Worm (Caenorhabditis elegans): ENCODE measurements around the gene F17C11.11.

The F17C11.11 gene

DNA sequence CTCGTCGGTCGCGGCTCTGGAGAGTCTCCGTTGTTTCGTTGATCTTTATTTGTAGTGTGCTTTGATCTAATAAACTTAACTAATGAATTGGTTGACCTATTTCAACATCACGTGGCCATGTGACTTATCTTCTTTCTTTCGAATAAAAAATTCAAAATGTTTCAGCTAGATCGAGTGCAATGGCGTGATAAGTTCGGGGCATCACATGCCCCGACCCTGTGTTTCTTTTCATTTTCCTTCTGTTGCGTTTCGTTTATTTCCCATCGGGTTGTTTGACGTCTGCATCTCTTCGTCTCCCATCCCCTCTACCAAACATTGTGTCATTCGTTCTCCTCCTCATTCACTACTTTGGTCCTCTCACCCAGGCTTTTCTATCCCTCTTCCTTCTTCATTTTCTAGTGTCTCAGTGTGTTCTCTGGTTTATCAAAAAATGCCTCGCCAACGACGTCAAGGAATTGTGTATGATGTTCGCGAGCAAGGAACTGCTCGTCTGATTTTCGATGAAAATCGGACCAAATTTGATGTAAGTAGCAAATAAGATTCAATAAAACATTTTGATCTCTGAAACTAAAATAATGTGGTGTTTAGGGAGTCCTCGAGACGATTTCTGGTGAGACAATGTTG is 13.2 kb upstream of the F17C11.11 start, which contains the start of gene F17C11.4 (continued):
- peak; percentile 81 for TF ChIP-seq lin-39 (tag; optimal IDR thresholded peaks at IDR 0.05)
- TF ChIP-seq nhr-47 (tag; optimal IDR thresholded peaks at IDR 0.05), result peak; percentile 83
- TF ChIP-seq xbp-1 (tag; optimal IDR thresholded peaks at IDR 0.05), result peak; percentile 74
- TF ChIP-seq egl-13 (tag; optimal IDR thresholded peaks at IDR 0.05), result peak; percentile 61
- peak; percentile 27 to 66 (median 35) for TF ChIP-seq ceh-82 (tag; optimal IDR thresholded peaks at IDR 0.05)
- TF ChIP-seq lin-14 (GFP tag; optimal IDR thresholded peaks at IDR 0.05), result peak; percentile 96
- TF ChIP-seq tbx-2 (tag; optimal IDR thresholded peaks at IDR 0.05), result peak; percentile 88
- no peak for TF ChIP-seq pqm-1 (tag; optimal IDR thresholded peaks at IDR 0.05)
- TF ChIP-seq nhr-76 (tag; optimal IDR thresholded peaks at IDR 0.05), result no peak
- TF ChIP-seq fkh-8 (tag; optimal IDR thresholded peaks at IDR 0.05), result peak; percentile 71
- peak; percentile 52 for TF ChIP-seq ama-1 (optimal IDR thresholded peaks at IDR 0.05)
- peak; percentile 59 for TF ChIP-seq ceh-8 (GFP tag; optimal IDR thresholded peaks at IDR 0.05)
- TF ChIP-seq snpc-4 (tag; optimal IDR thresholded peaks at IDR 0.05), result peak; percentile 71
- no peak for TF ChIP-seq lin-15B (tag; optimal IDR thresholded peaks at IDR 0.05)
- no peak for TF ChIP-seq nhr-237 (tag; optimal IDR thresholded peaks at IDR 0.05)
- no peak for TF ChIP-seq ces-1 (GFP tag; optimal IDR thresholded peaks at IDR 0.05)
- TF ChIP-seq sox-4 (tag; optimal IDR thresholded peaks at IDR 0.05), result no peak
- TF ChIP-seq lir-3 (tag; optimal IDR thresholded peaks at IDR 0.05; ENCODE audit: poor library complexity), result peak; percentile 78
- peak; percentile 75 for TF ChIP-seq mep-1 (tag; optimal IDR thresholded peaks at IDR 0.05)
- peak; percentile 66 for TF ChIP-seq C16A3.4 (tag; optimal IDR thresholded peaks at IDR 0.05)
- peak; percentile 95 for TF ChIP-seq snu-23 (GFP tag; optimal IDR thresholded peaks at IDR 0.05)
- TF ChIP-seq efl-1 (optimal IDR thresholded peaks at IDR 0.05), result peak; percentile 43 to 51
- TF ChIP-seq efl-1 (GFP tag; optimal IDR thresholded peaks at IDR 0.05 in 1 of 2), result peak; percentile 43 to 94
- peak; percentile 75 for TF ChIP-seq elt-2 (tag; optimal IDR thresholded peaks at IDR 0.05)
- peak; percentile 80 to 81 for TF ChIP-seq lsy-2 (tag; optimal IDR thresholded peaks at IDR 0.05)
- no peak for TF ChIP-seq F16B12.6 (tag; optimal IDR thresholded peaks at IDR 0.05)
- TF ChIP-seq grh-1 (GFP tag; IDR thresholded peaks at IDR 0.05), result no peak
- no peak for TF ChIP-seq hlh-4 (tag; optimal IDR thresholded peaks at IDR 0.05)
- no peak for TF ChIP-seq fkh-4 (tag; optimal IDR thresholded peaks at IDR 0.05; ENCODE audit: borderline replicate concordance)
- TF ChIP-seq ceh-63 (GFP tag; optimal IDR thresholded peaks at IDR 0.05), result no peak
- peak; percentile 21 for TF ChIP-seq zip-4 (GFP tag; optimal IDR thresholded peaks at IDR 0.05)
- peak; percentile 56 for TF ChIP-seq unc-86 (tag; optimal IDR thresholded peaks at IDR 0.05)
- no peak for TF ChIP-seq sptf-1 (tag; optimal IDR thresholded peaks at IDR 0.05)
- TF ChIP-seq fkh-10 (GFP tag; optimal IDR thresholded peaks at IDR 0.05), result peak; percentile 35

DNA sequence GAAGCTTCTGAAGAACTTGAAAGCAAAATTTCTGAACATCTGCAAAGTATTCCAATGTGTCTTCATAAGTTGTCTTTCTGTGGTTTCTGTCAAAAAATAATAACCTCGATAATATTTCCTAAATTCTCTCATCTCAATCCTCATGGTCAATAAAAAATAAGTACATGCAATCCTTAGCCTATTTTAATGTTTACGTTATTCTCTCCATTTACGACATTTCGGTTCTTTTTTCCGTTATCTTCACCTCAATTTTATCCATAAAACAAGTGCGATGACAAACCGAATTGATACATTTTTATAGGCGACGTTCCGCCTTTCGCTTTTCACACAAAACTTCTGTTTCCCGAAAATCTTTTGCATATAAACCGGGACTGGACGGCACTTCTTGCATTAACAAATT is 10.9 kb upstream of the F17C11.11 start, which contains the start of gene col-153:
Gene col-153 (plus strand): TSS at position 301 of the 400 bp plus-strand sequence.
- peak; percentile 86 for TF ChIP-seq blmp-1 (tag; optimal IDR thresholded peaks at IDR 0.05)
- TF ChIP-seq mef-2 (tag; optimal IDR thresholded peaks at IDR 0.05), result no peak

DNA sequence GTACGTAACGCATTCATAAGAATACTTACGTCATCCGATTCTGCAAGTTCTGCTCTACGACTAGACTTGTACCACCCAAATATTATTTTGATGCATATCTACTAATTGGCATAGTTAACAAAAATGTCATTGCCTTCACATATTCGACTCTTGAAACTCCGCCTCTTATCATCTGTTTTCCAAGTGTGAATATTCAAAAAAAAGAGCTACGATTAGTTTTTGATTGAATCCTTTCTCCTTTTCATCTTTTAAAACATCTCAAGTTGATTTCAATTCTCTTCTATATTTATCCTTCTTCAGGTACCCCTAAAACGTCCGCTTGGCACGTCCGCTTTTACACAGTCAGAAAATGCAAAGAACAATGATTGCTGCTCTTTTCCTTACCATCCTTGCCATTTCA is 9.3 kb upstream of the F17C11.11 start, which contains the start of gene F17C11.2:
Gene F17C11.2 (plus strand): TSS at position 301 of the 400 bp plus-strand sequence.
- TF ChIP-seq efl-1 (optimal IDR thresholded peaks at IDR 0.05) (no peak), efl-1 (GFP tag; optimal IDR thresholded peaks at IDR 0.05 in 1 of 2) (peak in 1 of 2 experiments; percentile 3), efl-3 (GFP tag; optimal IDR thresholded peaks at IDR 0.05) (no peak)

DNA sequence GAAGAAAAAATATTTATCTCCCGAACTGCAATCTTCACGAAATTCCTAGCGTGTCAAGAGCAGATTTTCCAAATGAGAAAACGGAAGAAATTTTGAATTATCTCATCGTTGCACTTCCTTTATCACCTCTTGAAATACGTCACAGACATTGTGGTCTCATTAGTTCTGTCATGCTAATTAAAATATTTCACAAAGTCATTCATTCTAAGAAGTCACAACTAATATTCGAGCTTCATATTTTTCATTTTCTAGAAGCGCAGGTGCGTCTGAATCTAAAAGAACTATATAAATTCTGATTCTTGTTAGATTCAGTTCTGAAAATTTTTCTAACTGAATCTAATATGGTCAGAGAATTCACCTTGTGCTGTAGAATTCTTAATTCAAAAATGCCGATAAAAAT is 8.6 kb upstream of the F17C11.11 start:
- peak; percentile 38 for TF ChIP-seq nhr-47 (tag; optimal IDR thresholded peaks at IDR 0.05)
- TF ChIP-seq ceh-8 (GFP tag; optimal IDR thresholded peaks at IDR 0.05), result peak; percentile 67
- no peak for TF ChIP-seq unc-86 (tag; optimal IDR thresholded peaks at IDR 0.05)
- TF ChIP-seq pax-3 (tag; optimal IDR thresholded peaks at IDR 0.05), result no peak
- TF ChIP-seq lin-14 (GFP tag; optimal IDR thresholded peaks at IDR 0.05), result no peak
- no peak for TF ChIP-seq elt-2 (tag; optimal IDR thresholded peaks at IDR 0.05)
- peak; percentile 55 for TF ChIP-seq nhr-71 (tag; optimal IDR thresholded peaks at IDR 0.05)
- TF ChIP-seq ama-1 (optimal IDR thresholded peaks at IDR 0.05), result no peak
- no peak for TF ChIP-seq tbx-2 (tag; optimal IDR thresholded peaks at IDR 0.05)
- TF ChIP-seq pag-3 (tag; optimal IDR thresholded peaks at IDR 0.05; ENCODE audit: borderline replicate concordance, insufficient read depth), result no peak
- no peak for TF ChIP-seq nhr-237 (tag; optimal IDR thresholded peaks at IDR 0.05)
- TF ChIP-seq efl-3 (GFP tag; optimal IDR thresholded peaks at IDR 0.05), result no peak
- no peak for TF ChIP-seq lin-13 (GFP tag; optimal IDR thresholded peaks at IDR 0.05)
- TF ChIP-seq hpl-2 (GFP tag; optimal IDR thresholded peaks at IDR 0.05), result no peak
- no peak for TF ChIP-seq zip-4 (GFP tag; optimal IDR thresholded peaks at IDR 0.05)
- TF ChIP-seq hlh-17 (GFP tag; optimal IDR thresholded peaks at IDR 0.05; ENCODE audit: borderline replicate concordance), result no peak
- TF ChIP-seq nhr-28 (tag; optimal IDR thresholded peaks at IDR 0.05), result no peak
- TF ChIP-seq lin-15B (tag; optimal IDR thresholded peaks at IDR 0.05), result no peak
- no peak for TF ChIP-seq tlp-1 (tag; optimal IDR thresholded peaks at IDR 0.05)
- TF ChIP-seq sox-4 (tag; optimal IDR thresholded peaks at IDR 0.05), result no peak
- TF ChIP-seq nhr-11 (tag; optimal IDR thresholded peaks at IDR 0.05), result no peak
- peak; percentile 33 for TF ChIP-seq fkh-10 (GFP tag; optimal IDR thresholded peaks at IDR 0.05)
